Worm (Caenorhabditis elegans) whole organism, L4/young adult: ENCODE data around the gene aptf-1.

Experiments
- dao-5 ChIP-seq: sonication (generic microtip); optimal IDR thresholded peaks from 2 replicates; lab custom pipeline; 2016; ENCODE audit warnings: missing genotype, missing genetic modification characterization, moderate library complexity, missing compliant biosample characterization
- him-1 ChIP-seq: sonication (generic microtip); optimal IDR thresholded peaks from 2 replicates; lab custom pipeline; 2016; ENCODE audit warnings: missing genotype, missing genetic modification reagents, missing genetic modification characterization, missing compliant biosample characterization

ce11 chrII:6410181-6410580 is 44.6 kb upstream of the aptf-1 start, which contains the start of gene T25D10.4:
- TF ChIP-seq him-1 (tag; lab: Kevin White, UChicago) (no peak), dao-5 (no peak)
